Worm (Caenorhabditis elegans) whole organism, L2 larva: Measurements from ENCODE around the gene kbp-3.
A peak's percentile ranks its signal among the peaks of the same experiment; 100 is the strongest.

ENCODE experiments used
- aly-2 ChIP-seq: fragments of 150-350 bp; optimal IDR thresholded peaks from 2 replicates; lab custom pipeline; 2014; ENCODE audit warnings: missing biosample characterization, missing genetic modification characterization
- blmp-1 ChIP-seq: sonication (generic microtip); optimal IDR thresholded peaks from 2 replicates; lab custom pipeline; 2017; ENCODE audit warnings: missing genetic modification characterization, mild to moderate bottlenecking, missing compliant biosample characterization, antibody characterized with exemption, moderate library complexity; ENCODE audit not compliant: insufficient read depth
- ceh-82 ChIP-seq: fragments of 150-350 bp; optimal IDR thresholded peaks from 2 replicates; lab custom pipeline; 2014; ENCODE audit warnings: missing biosample characterization, missing genetic modification characterization
- fos-1 ChIP-seq: fragments of 150-350 bp; optimal IDR thresholded peaks from 2 replicates; lab custom pipeline; 2014; ENCODE audit warnings: missing biosample characterization, missing genetic modification characterization
- lin-11 ChIP-seq: fragments of 150-350 bp; sonication (generic microtip); optimal IDR thresholded peaks from 2 replicates; lab custom pipeline; 2014; ENCODE audit warnings: missing biosample characterization, missing genetic modification characterization, inconsistent platforms, mixed read lengths
- lin-13 ChIP-seq: fragments of 150-350 bp; optimal IDR thresholded peaks from 2 replicates; lab custom pipeline; 2014; ENCODE audit warnings: missing biosample characterization, missing genetic modification reagents, missing genetic modification characterization
- lsy-2 ChIP-seq, 2 experiments: fragments of 150-350 bp in 1 of 2; sonication (generic microtip) in 1 of 2; optimal IDR thresholded peaks; 2 replicates each; lab custom pipeline; 2014 to 2017; ENCODE audit warnings: missing biosample characterization in 2 of 2, missing genetic modification characterization in 2 of 2
- zag-1 ChIP-seq: fragments of 150-350 bp; optimal IDR thresholded peaks from 2 replicates; lab custom pipeline; 2014; ENCODE audit warnings: missing biosample characterization, missing genetic modification characterization

DNA sequence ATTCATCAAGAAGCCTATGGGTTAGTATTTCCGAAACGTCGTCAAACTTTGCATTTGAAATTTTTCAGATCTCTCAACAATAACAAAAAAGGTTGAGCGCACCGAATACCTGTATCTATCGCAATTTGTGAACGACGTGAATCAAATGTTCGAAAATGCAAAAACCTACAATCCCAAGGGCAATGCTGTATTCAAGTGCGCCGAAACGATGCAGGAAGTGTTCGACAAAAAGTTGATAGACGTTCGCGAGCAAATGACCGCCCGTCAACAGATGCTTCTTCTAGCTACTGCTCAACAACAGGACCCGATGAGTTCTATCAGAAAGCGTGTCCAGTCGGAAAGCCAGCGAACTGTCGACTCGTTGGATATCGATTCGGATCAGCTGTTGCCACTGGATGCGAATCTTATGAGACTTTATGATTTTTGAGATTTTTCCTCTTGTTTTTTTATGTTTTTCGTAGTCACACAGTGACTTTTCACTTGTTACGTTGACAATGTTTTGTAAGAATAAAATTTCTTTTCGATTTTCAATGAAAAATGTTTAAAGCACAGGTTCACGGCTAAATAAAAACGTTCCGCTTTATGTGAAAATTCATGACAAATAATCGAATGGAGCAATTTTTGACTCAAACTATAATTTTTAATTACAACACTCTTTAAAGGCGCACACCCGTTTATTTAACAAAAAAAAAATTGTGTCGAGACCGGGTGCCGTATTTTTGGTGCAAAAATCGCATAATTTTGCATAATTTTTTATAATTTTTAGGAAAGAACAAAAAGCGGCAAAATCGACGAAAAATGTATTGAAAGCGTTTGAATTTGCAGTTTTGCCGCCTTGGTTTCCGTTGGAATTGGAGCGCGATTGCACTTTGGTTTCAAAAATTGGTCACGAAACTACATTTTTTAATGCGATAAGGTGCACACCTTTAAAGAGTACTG lies 17.7 kb upstream of the kbp-3 start:
- TF ChIP-seq aly-2 (tag; lab: Kevin White, UChicago) (no peak), lin-13 (GFP tag; lab: Kevin White, UChicago) (peak; percentile 31), lsy-2 (tag; optimal IDR thresholded peaks at IDR 0.05; lab: Kevin White, UChicago) (peak in 1 of 2 experiments; percentile 80), blmp-1 (tag; lab: Kevin White, UChicago) (peak; percentile 11), ceh-82 (tag; lab: Kevin White, UChicago) (no peak), lin-11 (tag; lab: Kevin White, UChicago) (no peak), fos-1 (tag; lab: Kevin White, UChicago) (no peak), zag-1 (tag; lab: Kevin White, UChicago) (no peak)
